Worm (Caenorhabditis elegans): ENCODE results near the gene gln-6.

Gene gln-6

ce11 chrIV:9717844-9718243, 22.9 kb downstream of the gln-6 start:
- no peak for TF ChIP-seq F13H6.1 (tag; optimal IDR thresholded peaks at IDR 0.05)
- no peak for TF ChIP-seq dmd-4 (tag; optimal IDR thresholded peaks at IDR 0.05; ENCODE audit: borderline replicate concordance)
- no peak for TF ChIP-seq odd-2 (tag; optimal IDR thresholded peaks at IDR 0.05)
- no peak for TF ChIP-seq pha-4 (tag; optimal IDR thresholded peaks at IDR 0.05)
- TF ChIP-seq pros-1 (tag; optimal IDR thresholded peaks at IDR 0.05): no peak
- TF ChIP-seq hlh-13 (GFP tag; optimal IDR thresholded peaks at IDR 0.05): no peak
- no peak for TF ChIP-seq npax-4 (tag; optimal IDR thresholded peaks at IDR 0.05)
- TF ChIP-seq Y22D7AL.16 (tag; optimal IDR thresholded peaks at IDR 0.05): no peak
- no peak for TF ChIP-seq unc-86 (tag; optimal IDR thresholded peaks at IDR 0.05)
- no peak for TF ChIP-seq che-1 (tag; optimal IDR thresholded peaks at IDR 0.05)
- TF ChIP-seq mec-3 (tag; optimal IDR thresholded peaks at IDR 0.05; ENCODE audit: borderline replicate concordance): no peak
- TF ChIP-seq ceh-24 (tag; optimal IDR thresholded peaks at IDR 0.05): no peak

DNA sequence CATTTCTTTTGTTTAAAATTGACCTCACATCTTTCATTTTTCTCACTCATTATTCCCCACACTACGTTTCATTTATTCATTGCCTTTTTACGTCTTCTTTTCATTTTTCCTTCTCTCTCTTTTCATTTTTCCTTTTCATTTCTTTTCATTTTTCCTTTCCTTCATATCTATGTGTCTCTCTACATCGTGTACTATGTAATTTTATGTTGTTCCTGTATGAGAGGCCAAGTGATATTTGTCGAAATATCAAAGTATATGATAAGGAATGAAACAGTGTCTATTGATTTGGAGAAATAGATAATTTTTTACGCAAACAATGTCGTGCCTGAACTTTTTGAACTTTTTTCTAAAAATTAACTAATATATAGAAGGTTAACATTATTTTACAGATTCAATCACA, 24.2 kb downstream of the gln-6 start:
- TF ChIP-seq hlh-8 (tag; optimal IDR thresholded peaks at IDR 0.05) (no peak), elt-2 (tag; optimal IDR thresholded peaks at IDR 0.05) (peak; percentile 33)

DNA sequence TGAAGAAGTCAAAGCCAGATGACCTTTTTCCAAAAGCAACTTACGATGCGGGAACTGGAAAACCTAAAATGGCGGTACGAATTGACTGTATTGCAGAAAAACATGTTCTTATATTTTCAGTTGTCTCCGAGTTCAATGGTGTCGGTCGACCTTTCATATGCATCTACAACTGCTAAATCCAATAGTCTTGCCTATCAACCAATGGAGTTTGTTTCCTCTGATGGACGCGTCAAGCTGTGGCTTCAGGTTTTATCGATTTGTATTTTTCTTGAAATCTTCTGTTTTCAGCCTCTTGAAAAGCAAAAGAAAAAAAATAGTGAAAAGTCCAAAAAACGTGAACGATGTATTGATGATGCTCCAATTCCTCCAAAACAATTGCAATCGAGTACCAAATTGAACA, 26.4 kb downstream of the gln-6 start:
- no peak for TF ChIP-seq unc-3 (GFP tag; conservative IDR thresholded peaks at IDR 0.05)
- TF ChIP-seq unc-3 (tag; optimal IDR thresholded peaks at IDR 0.05): no peak
- no peak for TF ChIP-seq ceh-34 (tag; optimal IDR thresholded peaks at IDR 0.05)
- TF ChIP-seq rnt-1 (tag; optimal IDR thresholded peaks at IDR 0.05): no peak
- no peak for TF ChIP-seq ceh-14 (tag; optimal IDR thresholded peaks at IDR 0.05)
- no peak for TF ChIP-seq ahr-1 (tag; optimal IDR thresholded peaks at IDR 0.05)
- TF ChIP-seq ceh-45 (GFP tag; IDR thresholded peaks at IDR 0.05): no peak
- no peak for TF ChIP-seq ama-1 (optimal IDR thresholded peaks at IDR 0.05)

ce11 chrIV:9712782-9713181, 27.9 kb downstream of the gln-6 start, which contains the start of gene K01H12.4:
TSS of gene K01H12.4 (plus strand) at chrIV:9713082.
- TF ChIP-seq hlh-13 (GFP tag; optimal IDR thresholded peaks at IDR 0.05) (no peak), dve-1 (tag; optimal IDR thresholded peaks at IDR 0.05) (no peak), hlh-30 (tag; optimal IDR thresholded peaks at IDR 0.05; ENCODE audit: insufficient read depth) (no peak), ceh-2 (tag; optimal IDR thresholded peaks at IDR 0.05) (no peak), ceh-30 (tag; optimal IDR thresholded peaks at IDR 0.05) (no peak), Y22D7AL.16 (tag; optimal IDR thresholded peaks at IDR 0.05) (no peak), unc-3 (GFP tag; conservative IDR thresholded peaks at IDR 0.05) (no peak), unc-3 (tag; optimal IDR thresholded peaks at IDR 0.05) (no peak), tbx-7 (tag; optimal IDR thresholded peaks at IDR 0.05) (no peak), ceh-18 (tag; optimal IDR thresholded peaks at IDR 0.05) (no peak), fkh-6 (tag; optimal IDR thresholded peaks at IDR 0.05) (no peak), pros-1 (tag; optimal IDR thresholded peaks at IDR 0.05) (no peak), pax-1 (tag; optimal IDR thresholded peaks at IDR 0.05) (no peak), C08G9.2 (tag; optimal IDR thresholded peaks at IDR 0.05) (no peak), ets-4 (tag; optimal IDR thresholded peaks at IDR 0.05) (no peak), hlh-15 (tag; optimal IDR thresholded peaks at IDR 0.05) (no peak), unc-86 (tag; optimal IDR thresholded peaks at IDR 0.05) (no peak), ttx-3 (tag; optimal IDR thresholded peaks at IDR 0.05) (no peak)

DNA sequence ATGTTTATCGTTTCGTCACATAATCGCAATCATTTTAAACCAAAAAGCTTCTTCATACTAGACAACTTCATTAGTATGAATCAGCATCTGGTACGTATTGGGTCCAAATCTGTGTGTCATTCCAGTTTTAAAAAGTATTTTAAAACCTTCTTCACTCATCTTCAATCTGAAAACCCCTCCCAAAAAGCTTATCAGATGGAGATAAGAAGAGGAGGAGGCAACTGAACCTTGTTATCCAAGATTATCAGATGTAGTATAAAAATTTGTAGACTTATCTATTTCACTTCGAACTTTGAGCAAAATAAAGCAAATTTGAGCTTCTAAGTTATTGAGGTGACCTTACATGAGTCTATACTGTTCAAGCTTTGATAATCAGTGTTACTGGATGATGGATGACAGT, 30.8 kb downstream of the gln-6 start, which contains the start of gene nhr-38:
Gene nhr-38 (plus strand): TSS at position 301 of the 400 bp plus-strand sequence.
- TF ChIP-seq ahr-1 (tag; optimal IDR thresholded peaks at IDR 0.05) (no peak), che-1 (tag; optimal IDR thresholded peaks at IDR 0.05) (no peak), ceh-18 (tag; optimal IDR thresholded peaks at IDR 0.05) (no peak), sdc-2 (tag; optimal IDR thresholded peaks at IDR 0.05) (no peak), fkh-6 (tag; optimal IDR thresholded peaks at IDR 0.05) (no peak), rnt-1 (tag; optimal IDR thresholded peaks at IDR 0.05) (no peak), C08G9.2 (tag; optimal IDR thresholded peaks at IDR 0.05) (no peak), pha-2 (tag; optimal IDR thresholded peaks at IDR 0.05) (no peak), lim-6 (tag; optimal IDR thresholded peaks at IDR 0.05) (no peak), dve-1 (tag; optimal IDR thresholded peaks at IDR 0.05) (no peak), hlh-15 (tag; optimal IDR thresholded peaks at IDR 0.05) (no peak), fax-1 (tag; optimal IDR thresholded peaks at IDR 0.05) (no peak), hlh-6 (tag; optimal IDR thresholded peaks at IDR 0.05) (no peak), C38D4.7 (GFP tag; optimal IDR thresholded peaks at IDR 0.05) (no peak), hlh-30 (tag; optimal IDR thresholded peaks at IDR 0.05; ENCODE audit: insufficient read depth) (no peak)

Data from whole organism, late embryonic.